Worm (Caenorhabditis elegans): ENCODE results near the gene dpy-4.

ce11 chrIV:14985019-14985418 is 1.6 kb downstream of the dpy-4 start:
- no peak for TF ChIP-seq lsy-2 (tag; optimal IDR thresholded peaks at IDR 0.05)
- TF ChIP-seq ztf-11 (tag; optimal IDR thresholded peaks at IDR 0.05) = no peak
- TF ChIP-seq nhr-28 (tag; optimal IDR thresholded peaks at IDR 0.05) = no peak
- no peak for TF ChIP-seq ceh-43 (GFP tag; optimal IDR thresholded peaks at IDR 0.05)
- TF ChIP-seq tbx-8 (GFP tag; optimal IDR thresholded peaks at IDR 0.05) = no peak
